Worm (Caenorhabditis elegans) whole organism, L1 larva: Measurements from ENCODE around the gene fbxa-156.

ENCODE experiments used
- ceh-8 ChIP-seq: fragments of 200-800 bp; sonication (Bioruptor generic); optimal IDR thresholded peaks from 2 replicates; lab custom pipeline; 2018; ENCODE audit warnings: mild to moderate bottlenecking, missing genetic modification characterization, moderate library complexity, missing compliant biosample characterization
- hlh-17 ChIP-seq: fragments of 200-800 bp; sonication (Bioruptor generic); optimal IDR thresholded peaks from 2 replicates; lab custom pipeline; 2018; ENCODE audit warnings: missing genetic modification characterization, mild to moderate bottlenecking, missing compliant biosample characterization, moderate library complexity, borderline replicate concordance
- irx-1 ChIP-seq: sonication (generic microtip); optimal IDR thresholded peaks from 2 replicates; lab custom pipeline; 2016; ENCODE audit warnings: missing genetic modification characterization, missing compliant biosample characterization
- nhr-11 ChIP-seq: fragments of 150-350 bp; optimal IDR thresholded peaks from 2 replicates; lab custom pipeline; 2014; ENCODE audit warnings: missing biosample characterization, missing genetic modification characterization
- nhr-76 ChIP-seq: sonication (generic microtip); optimal IDR thresholded peaks from 2 replicates; lab custom pipeline; 2017; ENCODE audit warnings: missing biosample characterization, missing genetic modification characterization
- nhr-77 ChIP-seq: fragments of 150-350 bp; optimal IDR thresholded peaks from 2 replicates; lab custom pipeline; 2014; ENCODE audit warnings: missing biosample characterization, missing genetic modification characterization
- unc-130 ChIP-seq: fragments of 150-350 bp; optimal IDR thresholded peaks from 2 replicates; lab custom pipeline; 2017; ENCODE audit warnings: missing biosample characterization, missing genetic modification characterization, inconsistent platforms
- unc-62 ChIP-seq: fragments of 150-350 bp; optimal IDR thresholded peaks from 2 replicates; lab custom pipeline; 2014; ENCODE audit warnings: missing biosample characterization, missing genetic modification reagents, missing genetic modification characterization
- vab-15 ChIP-seq: sonication (generic microtip); optimal IDR thresholded peaks from 2 replicates; lab custom pipeline; 2017; ENCODE audit warnings: missing genotype, mild to moderate bottlenecking, missing genetic modification characterization, missing compliant biosample characterization

DNA sequence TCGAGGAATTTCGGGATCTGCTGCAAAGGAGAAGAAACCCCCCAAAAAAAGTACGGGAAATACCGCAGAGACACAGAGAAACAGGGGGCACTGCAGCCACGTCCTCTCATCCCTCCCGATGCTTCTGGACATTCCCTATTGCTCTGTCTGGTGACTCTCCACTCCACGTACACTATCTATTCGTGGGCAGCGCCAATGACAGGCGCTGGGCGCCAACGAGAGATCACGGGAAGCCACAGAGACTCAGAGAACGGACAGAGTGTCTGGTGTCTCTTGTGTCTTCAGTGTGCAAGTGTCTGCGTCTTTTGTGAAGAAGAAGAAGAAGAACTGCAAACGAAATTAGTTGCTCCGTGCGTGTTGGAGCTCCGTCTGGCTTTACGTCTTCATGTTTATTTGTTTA is 38.7 kb downstream of the fbxa-156 start:
- TF ChIP-seq nhr-76 (tag; lab: Kevin White, UChicago): no peak
- TF ChIP-seq nhr-77 (tag; lab: Kevin White, UChicago): peak; percentile 74
- peak; percentile 34 for TF ChIP-seq nhr-11 (tag; lab: Kevin White, UChicago)
- TF ChIP-seq vab-15 (tag; lab: Kevin White, UChicago): no peak
- peak; percentile 63 for TF ChIP-seq irx-1 (tag; lab: Kevin White, UChicago)
- no peak for TF ChIP-seq unc-62 (GFP tag; lab: Kevin White, UChicago)
- peak; percentile 37 for TF ChIP-seq ceh-8 (GFP tag; lab: Kevin White, UChicago)
- TF ChIP-seq unc-130 (tag; lab: Kevin White, UChicago): no peak
- TF ChIP-seq hlh-17 (GFP tag; lab: Kevin White, UChicago): no peak
